Fruit fly (Drosophila melanogaster): ENCODE data around the gene klu.

DNA sequence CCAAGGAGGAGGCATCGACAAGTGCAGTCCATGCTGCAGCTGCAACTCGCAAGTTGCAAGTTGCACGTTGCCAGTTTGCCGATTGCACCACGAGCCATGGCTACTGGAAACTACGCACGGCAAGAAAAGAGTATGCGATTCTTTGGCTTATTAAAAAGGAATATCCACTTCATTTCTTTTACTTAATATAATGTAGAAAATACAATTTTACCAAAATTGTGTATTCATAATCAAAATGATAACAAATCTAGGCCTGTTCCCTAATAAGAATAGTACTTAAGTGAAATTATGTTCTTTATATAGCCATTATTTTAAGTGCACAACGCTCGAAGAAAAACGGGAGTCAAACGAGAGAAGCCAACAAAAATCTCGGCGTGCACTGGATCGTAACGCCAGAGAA lies 45.0 kb downstream of the klu start:
- TF ChIP-seq CG8478 (optimal IDR thresholded peaks at IDR 0.05) = no peak
- no peak for TF ChIP-seq usp (GFP tag; optimal IDR thresholded peaks at IDR 0.05)

Measured in whole organism.